Fruit fly (Drosophila melanogaster): ENCODE results near the gene CG4080.
A peak's percentile ranks its signal among the peaks of the same experiment; 100 is the strongest.

CG4080 gene

DNA sequence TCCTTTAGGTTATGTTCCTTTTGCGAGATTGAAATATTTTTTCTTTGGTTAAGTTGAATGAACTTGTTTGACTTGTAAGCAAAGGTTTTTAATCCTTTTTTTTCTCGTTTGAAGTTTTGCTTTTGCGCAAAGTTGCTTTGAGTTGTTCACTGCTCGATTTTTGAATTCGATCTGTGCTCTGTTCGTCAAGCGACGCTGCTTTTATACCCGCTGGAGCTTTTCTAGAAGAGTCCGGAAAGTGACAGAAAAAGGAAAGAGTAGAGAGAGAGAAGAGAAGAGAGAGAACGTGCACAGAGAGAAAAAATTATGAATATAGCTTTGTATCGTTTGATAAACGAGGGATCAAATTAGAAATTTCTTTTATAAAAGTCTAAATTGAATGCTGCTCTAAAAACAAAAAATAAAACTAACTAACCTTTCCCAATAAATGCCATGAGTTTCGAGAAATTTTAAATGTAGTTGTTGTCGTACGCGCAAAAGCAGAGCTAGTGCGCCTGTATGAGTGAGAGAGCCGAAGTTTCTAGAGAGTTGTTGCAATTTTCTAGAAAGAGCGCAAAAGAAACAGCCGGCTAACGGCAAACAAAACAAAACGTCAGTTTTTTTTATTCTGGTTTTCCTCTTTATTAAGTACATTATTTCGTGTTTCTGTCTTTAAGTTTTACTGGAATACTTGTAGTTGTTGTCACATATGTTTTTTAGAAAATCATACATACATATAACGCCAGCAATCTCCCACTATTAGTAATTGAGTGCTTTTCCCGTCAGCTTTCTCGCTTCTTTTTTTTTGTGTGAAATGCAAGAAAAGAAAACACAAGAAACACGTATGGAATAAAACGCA lies 21.6 kb downstream of the CG4080 start, which contains the start of gene Hsp26 (continued):
- TF ChIP-seq CG11504 (tag; optimal IDR thresholded peaks at IDR 0.05) (peak; percentile 84), odd (GFP tag; optimal IDR thresholded peaks at IDR 0.05) (peak; percentile 86), Doc2 (GFP tag; IDR thresholded peaks at IDR 0.05) (no peak), CG7357 (GFP tag; IDR thresholded peaks at IDR 0.05) (peak; percentile 61), zf30C (GFP tag; optimal IDR thresholded peaks at IDR 0.05) (peak; percentile 90), amos (GFP tag; IDR thresholded peaks at IDR 0.05; ENCODE audit: partially characterized antibody) (no peak), CG16863 (GFP tag; optimal IDR thresholded peaks at IDR 0.05) (peak; percentile 88), CG18262 (tag; optimal IDR thresholded peaks at IDR 0.05) (peak; percentile 86), B-H2 (GFP tag; optimal IDR thresholded peaks at IDR 0.05) (peak; percentile 49), lov (optimal IDR thresholded peaks at IDR 0.05) (no peak), lov (GFP tag; IDR thresholded peaks at IDR 0.05) (peak; percentile 62; the same call in 1 of the 3 replicates), nmo (GFP tag; optimal IDR thresholded peaks at IDR 0.05) (peak; percentile 85), CG2678 (tag; optimal IDR thresholded peaks at IDR 0.05) (peak; percentile 86), br (optimal IDR thresholded peaks at IDR 0.05) (no peak), corto (GFP tag; optimal IDR thresholded peaks at IDR 0.05) (peak; percentile 79), tio (GFP tag; optimal IDR thresholded peaks at IDR 0.05) (peak; percentile 72), CG10267 (tag; optimal IDR thresholded peaks at IDR 0.05) (peak; percentile 77), btn (GFP tag; optimal IDR thresholded peaks at IDR 0.05) (peak; percentile 46), Ets97D (GFP tag; optimal IDR thresholded peaks at IDR 0.05) (peak; percentile 46), CG2120 (GFP tag; optimal IDR thresholded peaks at IDR 0.05) (peak; percentile 92), grn (GFP tag; optimal IDR thresholded peaks at IDR 0.05) (peak; percentile 18), Aef1 (GFP tag; IDR thresholded peaks at IDR 0.05) (peak; percentile 77), BEAF-32 (GFP tag; optimal IDR thresholded peaks at IDR 0.05) (no peak), zfh2 (GFP tag; optimal IDR thresholded peaks at IDR 0.05) (peak; percentile 82), fd64A (GFP tag; optimal IDR thresholded peaks at IDR 0.05) (no peak), CG17829 (tag; optimal IDR thresholded peaks at IDR 0.05) (peak; percentile 89), CG17385 (GFP tag; optimal IDR thresholded peaks at IDR 0.05) (peak; percentile 85), CG2129 (GFP tag; IDR thresholded peaks at IDR 0.05; ENCODE audit: partially characterized antibody) (no peak), CG15479 (GFP tag; optimal IDR thresholded peaks at IDR 0.05) (no peak), chn (GFP tag; optimal IDR thresholded peaks at IDR 0.05) (peak; percentile 79), grau (tag; optimal IDR thresholded peaks at IDR 0.05) (peak; percentile 84), kay (GFP tag; optimal IDR thresholded peaks at IDR 0.05) (peak; percentile 81), Opbp (GFP tag; IDR thresholded peaks at IDR 0.05; ENCODE audit: partially characterized antibody) (no peak), CG12071 (GFP tag; optimal IDR thresholded peaks at IDR 0.05) (peak; percentile 49), repo (GFP tag; optimal IDR thresholded peaks at IDR 0.05) (peak; percentile 69), NfI (GFP tag; optimal IDR thresholded peaks at IDR 0.05) (peak; percentile 77), ci (GFP tag; IDR thresholded peaks at IDR 0.05) (peak; percentile 96), Neu2 (GFP tag; optimal IDR thresholded peaks at IDR 0.05; ENCODE audit: borderline replicate concordance) (no peak), Abd-B (GFP tag; optimal IDR thresholded peaks at IDR 0.05) (peak; percentile 37), Hsf (GFP tag; optimal IDR thresholded peaks at IDR 0.05) (peak; percentile 87), CG4282 (GFP tag; optimal IDR thresholded peaks at IDR 0.05) (no peak), sc (optimal IDR thresholded peaks at IDR 0.05) (no peak), sc (GFP tag; optimal IDR thresholded peaks at IDR 0.05) (peak; percentile 72), Dref (GFP tag; IDR thresholded peaks at IDR 0.05) (no peak), CG16779 (GFP tag; IDR thresholded peaks at IDR 0.05) (no peak; the same call in 1 of the 2 replicates), lbe (GFP tag; optimal IDR thresholded peaks at IDR 0.05) (peak; percentile 90), CG16815 (GFP tag; optimal IDR thresholded peaks at IDR 0.05) (peak; percentile 40), CG6854 (GFP tag; optimal IDR thresholded peaks at IDR 0.05) (peak; percentile 73), ac (GFP tag; optimal IDR thresholded peaks at IDR 0.05) (no peak), wdn (GFP tag; IDR thresholded peaks at IDR 0.05) (peak; percentile 81)

Data from whole organism, embryonic.